Fruit fly (Drosophila melanogaster) whole organism, embryonic: ENCODE results near the gene Cpsf5.
A peak's percentile ranks its signal among the peaks of the same experiment; 100 is the strongest.

ENCODE experiments used
- CG10366 ChIP-seq: fragments of 200-800 bp; sonication (Bioruptor generic); IDR thresholded peaks from 2 replicates; pipeline ENCODE4 v1.3.6; 2022; ENCODE audit warnings: missing biosample characterization, missing genetic modification characterization
- CG10979 ChIP-seq: fragments of 200-800 bp; sonication (Bioruptor generic); optimal IDR thresholded peaks from 2 replicates; lab custom pipeline; 2018; ENCODE audit warnings: missing biosample characterization, mild to moderate bottlenecking, missing genetic modification characterization, moderate library complexity
- CG14965 ChIP-seq: fragments of 200-800 bp; sonication (Bioruptor generic); optimal IDR thresholded peaks from 2 replicates; lab custom pipeline; 2016; ENCODE audit warnings: missing biosample characterization, missing genetic modification characterization, borderline replicate concordance
- CG15696 ChIP-seq: fragments of 200-800 bp; sonication (Bioruptor generic); optimal IDR thresholded peaks from 2 replicates; lab custom pipeline; 2019; ENCODE audit warnings: missing biosample characterization, mild to moderate bottlenecking, missing genetic modification characterization, moderate library complexity
- CG18262 ChIP-seq: fragments of 200-800 bp; optimal IDR thresholded peaks from 3 replicates; lab custom pipeline; 2019; ENCODE audit warnings: missing biosample characterization, mild to moderate bottlenecking, missing genetic modification characterization, moderate library complexity
- CG2202 ChIP-seq: fragments of 200-800 bp; sonication (Bioruptor generic); optimal IDR thresholded peaks from 2 replicates; lab custom pipeline; 2018; ENCODE audit warnings: missing biosample characterization, mild to moderate bottlenecking, missing genetic modification characterization
- CG30020 ChIP-seq: fragments of 200-800 bp; optimal IDR thresholded peaks from 2 replicates; lab custom pipeline; 2019; ENCODE audit warnings: missing biosample characterization, mild to moderate bottlenecking, missing genetic modification characterization, moderate library complexity
- CG31224 ChIP-seq: fragments of 200-800 bp; sonication (Bioruptor generic); IDR thresholded peaks from 2 replicates; pipeline ENCODE4 v1.3.6; 2022; ENCODE audit warnings: missing biosample characterization, missing genetic modification characterization
- CG4328 ChIP-seq: fragments of 200-800 bp; sonication (Bioruptor generic); optimal IDR thresholded peaks from 3 replicates; lab custom pipeline; 2017; ENCODE audit warnings: missing biosample characterization, missing genetic modification reagents, missing genetic modification characterization
- CG4730 ChIP-seq: fragments of 200-800 bp; sonication (Bioruptor generic); IDR thresholded peaks from 2 replicates; pipeline ENCODE4 v1.3.6; 2022; ENCODE audit warnings: missing biosample characterization, missing genetic modification characterization
- CG4820 ChIP-seq: fragments of 200-800 bp; sonication (Bioruptor generic); optimal IDR thresholded peaks from 3 replicates; lab custom pipeline; 2016; ENCODE audit warnings: missing biosample characterization, missing genetic modification characterization
- CG5953 ChIP-seq: fragments of 200-800 bp; sonication (Bioruptor generic); IDR thresholded peaks from 2 replicates; pipeline ENCODE4 v1.3.6; 2022; ENCODE audit warnings: missing biosample characterization, missing genetic modification characterization
- CG7271 ChIP-seq: fragments of 200-800 bp; sonication (Bioruptor generic); optimal IDR thresholded peaks from 2 replicates; lab custom pipeline; 2018; ENCODE audit warnings: missing biosample characterization, mild to moderate bottlenecking, missing genetic modification characterization, moderate library complexity
- CG7786 ChIP-seq: fragments of 200-800 bp; sonication (Bioruptor generic); optimal IDR thresholded peaks from 2 replicates; lab custom pipeline; 2016; ENCODE audit warnings: missing biosample characterization, missing genetic modification characterization
- CG8944 ChIP-seq: fragments of 200-800 bp; sonication (Bioruptor generic); optimal IDR thresholded peaks from 3 replicates; lab custom pipeline; 2016; ENCODE audit warnings: missing biosample characterization, missing genetic modification characterization
- CkIIα-i1 ChIP-seq: fragments of 200-800 bp; sonication (Bioruptor generic); IDR thresholded peaks from 2 replicates; pipeline ENCODE4 v1.3.6; 2022; ENCODE audit warnings: missing biosample characterization, missing genetic modification characterization
- CrebB ChIP-seq: fragments of 200-800 bp; sonication (Bioruptor generic); optimal IDR thresholded peaks from 3 replicates; lab custom pipeline; 2018; ENCODE audit warnings: missing biosample characterization, mild to moderate bottlenecking, missing genetic modification characterization
- Deaf1 ChIP-seq: fragments of 200-800 bp; optimal IDR thresholded peaks from 3 replicates; lab custom pipeline; 2019; ENCODE audit warnings: missing biosample characterization, mild to moderate bottlenecking, missing genetic modification characterization, moderate library complexity
- Ets97D ChIP-seq: fragments of 200-800 bp; sonication (Bioruptor generic); optimal IDR thresholded peaks from 3 replicates; lab custom pipeline; 2016; ENCODE audit warnings: missing biosample characterization, missing genetic modification characterization
- Mrtf ChIP-seq: fragments of 200-800 bp; sonication (Bioruptor generic); IDR thresholded peaks from 3 replicates; pipeline ENCODE4 v1.3.6; 2022; ENCODE audit warnings: missing biosample characterization, missing genetic modification characterization
- Nf-YB ChIP-seq: fragments of 200-800 bp; sonication (Bioruptor generic); optimal IDR thresholded peaks from 3 replicates; lab custom pipeline; 2019; ENCODE audit warnings: missing biosample characterization, mild to moderate bottlenecking, missing genetic modification characterization, moderate library complexity
- Pdp1 ChIP-seq, 2 experiments: fragments of 200-800 bp; sonication (Bioruptor generic); optimal IDR thresholded peaks; 3 replicates each; lab custom pipeline; 2016; ENCODE audit warnings: missing biosample characterization in 2 of 2, missing genetic modification characterization in 2 of 2, mild to moderate bottlenecking in 1 of 2, moderate library complexity in 1 of 2
- TFAM ChIP-seq: fragments of 200-800 bp; sonication (Bioruptor generic); optimal IDR thresholded peaks from 2 replicates; lab custom pipeline; 2017; ENCODE audit warnings: missing biosample characterization, missing genetic modification characterization, inconsistent platforms
- Usf ChIP-seq: fragments of 200-800 bp; sonication (Bioruptor generic); optimal IDR thresholded peaks from 2 replicates; lab custom pipeline; 2017; ENCODE audit warnings: missing genotype, missing biosample characterization, missing genetic modification characterization
- aop ChIP-seq: fragments of 200-800 bp; sonication (Bioruptor generic); IDR thresholded peaks from 2 replicates; pipeline ENCODE4 v1.3.6; 2022; ENCODE audit warnings: missing biosample characterization, missing genetic modification characterization
- bsh ChIP-seq, 2 experiments: fragments of 200-800 bp; sonication (Bioruptor generic); optimal IDR thresholded peaks; 2 replicates each; lab custom pipeline; 2017 to 2018; ENCODE audit warnings: mild to moderate bottlenecking in 2 of 2, missing biosample characterization in 2 of 2, missing genetic modification characterization in 2 of 2, moderate library complexity in 1 of 2
- chn ChIP-seq: fragments of 200-800 bp; sonication (Bioruptor generic); optimal IDR thresholded peaks from 2 replicates; lab custom pipeline; 2016; ENCODE audit warnings: missing biosample characterization, missing genetic modification characterization
- croc ChIP-seq: fragments of 200-800 bp; sonication (Bioruptor generic); conservative IDR thresholded peaks from 3 replicates; pipeline ENCODE4 v1.3.6; 2022; ENCODE audit warnings: missing biosample characterization, missing genetic modification characterization
- esg ChIP-seq: fragments of 200-800 bp; sonication (Bioruptor generic); conservative IDR thresholded peaks from 2 replicates; pipeline ENCODE4 v1.3.6; 2022; ENCODE audit warnings: missing biosample characterization, missing genetic modification characterization
- exex ChIP-seq: fragments of 200-800 bp; sonication (Bioruptor generic); optimal IDR thresholded peaks from 4 replicates; lab custom pipeline; 2018; ENCODE audit warnings: missing biosample characterization, mild to moderate bottlenecking, missing genetic modification characterization, moderate library complexity
- eyg ChIP-seq: fragments of 200-800 bp; sonication (Bioruptor generic); optimal IDR thresholded peaks from 3 replicates; lab custom pipeline; 2016; ENCODE audit warnings: missing biosample characterization, missing genetic modification characterization
- fd102C ChIP-seq: fragments of 200-800 bp; sonication (Bioruptor generic); optimal IDR thresholded peaks from 2 replicates; lab custom pipeline; 2018; ENCODE audit warnings: missing biosample characterization, mild to moderate bottlenecking, missing genetic modification characterization, moderate library complexity
- gem ChIP-seq: fragments of 200-800 bp; sonication (Bioruptor generic); optimal IDR thresholded peaks from 2 replicates; lab custom pipeline; 2019; ENCODE audit warnings: missing biosample characterization, mild to moderate bottlenecking, missing genetic modification characterization, moderate library complexity
- hth ChIP-seq: fragments of >200 bp; optimal IDR thresholded peaks from 2 replicates; lab custom pipeline; 2017; ENCODE audit warnings: inconsistent platforms
- jumu ChIP-seq: fragments of 200-800 bp; sonication (Bioruptor generic); optimal IDR thresholded peaks from 3 replicates; lab custom pipeline; 2016; ENCODE audit warnings: missing biosample characterization, missing genetic modification characterization
- mirr ChIP-seq: fragments of 200-800 bp; sonication (Bioruptor generic); optimal IDR thresholded peaks from 3 replicates; lab custom pipeline; 2018; ENCODE audit warnings: missing biosample characterization, mild to moderate bottlenecking, missing genetic modification characterization
- nerfin-1 ChIP-seq: fragments of 200-800 bp; sonication (Bioruptor generic); optimal IDR thresholded peaks from 3 replicates; lab custom pipeline; 2019; ENCODE audit warnings: missing biosample characterization, mild to moderate bottlenecking, missing genetic modification characterization, moderate library complexity
- otp ChIP-seq: fragments of 200-800 bp; sonication (Bioruptor generic); IDR thresholded peaks from 3 replicates; pipeline ENCODE4, ENCODE4 v1.3.6; 2022; ENCODE audit warnings: missing biosample characterization, missing genetic modification characterization
- pum ChIP-seq: fragments of 200-800 bp; sonication (Bioruptor generic); optimal IDR thresholded peaks from 2 replicates; lab custom pipeline; 2016; ENCODE audit warnings: missing biosample characterization, missing genetic modification characterization
- pzg ChIP-seq: fragments of 200-800 bp; sonication (Bioruptor generic); optimal IDR thresholded peaks from 3 replicates; lab custom pipeline; 2018; ENCODE audit warnings: missing biosample characterization, mild to moderate bottlenecking, missing genetic modification characterization, moderate library complexity
- ro ChIP-seq: fragments of 200-800 bp; sonication (Bioruptor generic); IDR thresholded peaks from 2 replicates; pipeline ENCODE4 v1.3.6; 2022; ENCODE audit warnings: missing biosample characterization, missing genetic modification characterization
- row ChIP-seq: fragments of 200-800 bp; sonication (Bioruptor generic); IDR thresholded peaks from 3 replicates; pipeline ENCODE4 v1.3.6; 2022; ENCODE audit warnings: missing biosample characterization, missing genetic modification characterization
- sima ChIP-seq: fragments of 200-800 bp; sonication (Bioruptor generic); optimal IDR thresholded peaks from 2 replicates; lab custom pipeline; 2016; ENCODE audit warnings: missing biosample characterization, missing genetic modification characterization
- sna ChIP-seq: fragments of 200-800 bp; sonication (Bioruptor generic); IDR thresholded peaks from 2 replicates; pipeline ENCODE4 v1.3.6; 2022; ENCODE audit warnings: missing biosample characterization, missing genetic modification characterization; ENCODE audit not compliant: partially characterized antibody
- sqz ChIP-seq: fragments of 200-800 bp; sonication (Bioruptor generic); optimal IDR thresholded peaks from 3 replicates; lab custom pipeline; 2018; ENCODE audit warnings: missing biosample characterization, mild to moderate bottlenecking, missing genetic modification characterization
- sug ChIP-seq: fragments of 200-800 bp; optimal IDR thresholded peaks from 2 replicates; lab custom pipeline; 2019; ENCODE audit warnings: missing biosample characterization, mild to moderate bottlenecking, missing genetic modification characterization, moderate library complexity
- tio ChIP-seq: fragments of 200-800 bp; sonication (Bioruptor generic); optimal IDR thresholded peaks from 2 replicates; lab custom pipeline; 2017; ENCODE audit warnings: missing biosample characterization, missing genetic modification characterization, inconsistent platforms
- zfh2 ChIP-seq: fragments of 200-800 bp; sonication (Bioruptor generic); optimal IDR thresholded peaks from 2 replicates; lab custom pipeline; 2016; ENCODE audit warnings: missing biosample characterization, missing genetic modification characterization

The Cpsf5 gene

DNA sequence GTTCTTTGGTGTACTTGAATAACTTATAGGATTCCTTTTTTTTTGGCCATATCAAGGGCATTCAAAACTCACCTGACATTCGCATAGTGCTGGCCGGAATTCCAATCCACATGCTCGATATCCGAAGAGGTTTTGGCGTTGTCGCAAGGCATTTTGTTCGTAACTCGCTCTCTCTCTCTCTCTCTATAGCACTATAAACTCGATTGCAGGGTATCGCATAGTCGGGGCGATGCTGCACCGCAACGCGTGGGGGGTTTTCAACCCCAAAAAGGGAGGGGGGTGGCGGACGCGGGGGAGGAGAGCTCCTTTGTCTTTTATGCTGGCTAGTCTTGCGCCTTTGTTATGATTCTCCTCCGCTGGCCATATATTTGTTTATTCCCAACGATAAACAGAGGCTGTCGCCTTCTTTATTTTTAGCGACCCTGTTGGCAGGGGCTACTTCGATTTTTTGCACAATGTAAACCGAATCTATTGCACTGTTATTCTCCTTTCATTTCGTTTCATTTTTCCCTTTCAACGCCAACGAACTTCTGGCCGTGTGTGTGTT, 12.3 kb upstream of the Cpsf5 start (continued):
- no peak for TF ChIP-seq CrebB (tag; lab: Kevin White, UChicago)
- no peak for TF ChIP-seq tio
- TF ChIP-seq CG15696 (tag; lab: Kevin White, UChicago) = no peak
- TF ChIP-seq exex (tag; lab: Kevin White, UChicago) = no peak
- no peak for TF ChIP-seq CG14965
- no peak for TF ChIP-seq Ets97D (GFP tag; lab: Kevin White, UChicago)
- no peak for TF ChIP-seq TFAM (GFP tag; lab: Kevin White, UChicago)
- TF ChIP-seq esg (GFP tag; lab: Robert Waterston, UW) = no peak
- peak; percentile 12 for TF ChIP-seq CG4820 (GFP tag; lab: Kevin White, UChicago)
- no peak for TF ChIP-seq CG4730 (GFP tag; lab: Robert Waterston, UW)
- peak; percentile 30 for TF ChIP-seq sug (tag; lab: Kevin White, UChicago)
- peak; percentile 59 for TF ChIP-seq row (GFP tag; lab: Robert Waterston, UW)
- TF ChIP-seq CG8944 (GFP tag; lab: Kevin White, UChicago) = no peak
- no peak for TF ChIP-seq zfh2 (GFP tag; lab: Kevin White, UChicago)
- no peak for TF ChIP-seq bsh (GFP tag; optimal IDR thresholded peaks at IDR 0.05; lab: Kevin White, UChicago)
- TF ChIP-seq sqz (GFP tag; lab: Kevin White, UChicago) = no peak
- TF ChIP-seq sima (GFP tag; lab: Kevin White, UChicago) = no peak
- TF ChIP-seq nerfin-1 = no peak
- TF ChIP-seq otp = 0 out of 3 replicates have a peak, but pooled peaks have one; percentile 38
- TF ChIP-seq CG10366 (GFP tag; lab: Robert Waterston, UW) = no peak
- no peak for TF ChIP-seq CG10979 (tag; lab: Kevin White, UChicago)
- no peak for TF ChIP-seq CG7271
- no peak for TF ChIP-seq fd102C
- no peak for TF ChIP-seq croc
- no peak for TF ChIP-seq CG7786 (GFP tag; lab: Kevin White, UChicago)
- no peak for TF ChIP-seq Mrtf (GFP tag; lab: Robert Waterston, UW)
- TF ChIP-seq mirr (GFP tag; lab: Kevin White, UChicago) = no peak
- TF ChIP-seq CG30020 (tag; lab: Kevin White, UChicago) = no peak
- TF ChIP-seq CG18262 (tag; lab: Kevin White, UChicago) = peak; percentile 0
- TF ChIP-seq Nf-YB = no peak
- no peak for TF ChIP-seq hth (lab: Kevin White, UChicago)
- TF ChIP-seq CG31224 (GFP tag; lab: Robert Waterston, UW) = no peak
- no peak for TF ChIP-seq CG5953
- TF ChIP-seq sna (GFP tag; lab: Robert Waterston, UW) = no peak
- no peak for TF ChIP-seq aop (GFP tag; lab: Robert Waterston, UW)
- TF ChIP-seq pzg (GFP tag; lab: Kevin White, UChicago) = no peak
- TF ChIP-seq CkIIα-i1 = no peak
- peak; percentile 24 for TF ChIP-seq gem
- TF ChIP-seq chn (GFP tag; lab: Kevin White, UChicago) = no peak
- TF ChIP-seq jumu = no peak
- no peak for TF ChIP-seq ro (GFP tag; lab: Robert Waterston, UW)
- no peak for TF ChIP-seq CG2202 (tag; lab: Kevin White, UChicago)
- no peak for TF ChIP-seq Usf (GFP tag; lab: Kevin White, UChicago)
- no peak for TF ChIP-seq CG4328 (GFP tag; lab: Kevin White, UChicago)
- no peak for TF ChIP-seq Pdp1 (GFP tag; optimal IDR thresholded peaks at IDR 0.05; lab: Kevin White, UChicago)
- TF ChIP-seq Deaf1 = no peak
- TF ChIP-seq eyg = no peak
- TF ChIP-seq pum (GFP tag; lab: Kevin White, UChicago) = no peak
- TF ChIP-seq, all 482 proteins: peak for 46
